Worm (Caenorhabditis elegans): ENCODE data around the gene T24H7.8.

Gene T24H7.8

ce11 chrII:6262222-6262621 lies 20.4 kb downstream of the T24H7.8 start, which contains the start of gene F13H8.12:
F13H8.12 (plus strand) TSS chrII:6262522.
- TF ChIP-seq gmeb-1 (tag; optimal IDR thresholded peaks at IDR 0.05) = no peak
- TF ChIP-seq ama-1 (optimal IDR thresholded peaks at IDR 0.05) = no peak
- no peak for TF ChIP-seq nhr-10 (tag; optimal IDR thresholded peaks at IDR 0.05)
- no peak for TF ChIP-seq lsy-2 (tag; optimal IDR thresholded peaks at IDR 0.05)
- no peak for TF ChIP-seq snpc-4 (tag; optimal IDR thresholded peaks at IDR 0.05)
- no peak for TF ChIP-seq egl-27 (tag; optimal IDR thresholded peaks at IDR 0.05)
- no peak for TF ChIP-seq crh-2 (tag; optimal IDR thresholded peaks at IDR 0.05)
- TF ChIP-seq alr-1 (tag; optimal IDR thresholded peaks at IDR 0.05) = no peak
- TF ChIP-seq sma-9 (GFP tag; optimal IDR thresholded peaks at IDR 0.05) = no peak
- no peak for TF ChIP-seq sma-9 (tag; optimal IDR thresholded peaks at IDR 0.05)
- TF ChIP-seq nhr-23 (tag; optimal IDR thresholded peaks at IDR 0.05) = no peak
- TF ChIP-seq zag-1 (tag; optimal IDR thresholded peaks at IDR 0.05) = no peak
- TF ChIP-seq elt-1 (tag; optimal IDR thresholded peaks at IDR 0.05) = no peak
- TF ChIP-seq nhr-25 (tag; optimal IDR thresholded peaks at IDR 0.05) = no peak
- no peak for TF ChIP-seq aly-2 (tag; optimal IDR thresholded peaks at IDR 0.05)
- no peak for TF ChIP-seq fos-1 (tag; optimal IDR thresholded peaks at IDR 0.05)
- TF ChIP-seq lin-11 (tag; optimal IDR thresholded peaks at IDR 0.05) = no peak
- TF ChIP-seq unc-39 (tag; optimal IDR thresholded peaks at IDR 0.05) = no peak
- TF ChIP-seq elt-3 (tag; optimal IDR thresholded peaks at IDR 0.05) = no peak
- no peak for TF ChIP-seq ZK546.5 (tag; optimal IDR thresholded peaks at IDR 0.05)

DNA sequence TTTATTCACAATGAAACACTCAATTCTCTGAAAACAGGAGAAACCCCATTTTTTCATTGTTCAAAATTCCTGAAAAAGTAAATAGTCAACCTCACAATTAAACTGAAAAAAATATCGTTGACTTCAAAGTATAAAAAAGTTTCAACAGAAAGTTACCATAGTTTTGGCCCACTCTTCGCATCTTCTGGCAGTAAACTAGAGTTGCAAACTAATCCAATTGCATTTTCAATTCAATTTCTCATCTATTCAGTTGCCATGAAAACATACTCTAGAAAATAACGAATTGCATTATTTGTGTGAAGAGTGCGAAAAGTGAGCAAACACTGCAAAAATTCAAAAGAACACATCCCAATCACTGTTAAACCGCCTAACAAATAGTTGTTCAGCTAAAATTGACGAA lies 21.8 kb downstream of the T24H7.8 start, which contains the start of gene F13H8.3:
TSS of gene F13H8.3 (plus strand) at position 301 of the 400 bp plus-strand sequence.
- TF ChIP-seq F13H6.1 (tag; optimal IDR thresholded peaks at IDR 0.05) (no peak), nhr-6 (tag; optimal IDR thresholded peaks at IDR 0.05) (no peak), nhr-21 (tag; optimal IDR thresholded peaks at IDR 0.05) (no peak), fos-1 (tag; optimal IDR thresholded peaks at IDR 0.05) (no peak), sma-9 (GFP tag; optimal IDR thresholded peaks at IDR 0.05) (no peak), sma-9 (tag; optimal IDR thresholded peaks at IDR 0.05) (no peak), nhr-11 (tag; optimal IDR thresholded peaks at IDR 0.05) (no peak), ztf-1 (GFP tag; conservative IDR thresholded peaks at IDR 0.05) (no peak), ceh-16 (tag; optimal IDR thresholded peaks at IDR 0.05) (no peak), aly-2 (tag; optimal IDR thresholded peaks at IDR 0.05) (no peak), lin-11 (tag; optimal IDR thresholded peaks at IDR 0.05) (no peak), nhr-23 (tag; optimal IDR thresholded peaks at IDR 0.05) (no peak), mab-5 (tag; optimal IDR thresholded peaks at IDR 0.05) (no peak), unc-39 (tag; optimal IDR thresholded peaks at IDR 0.05) (no peak)

ce11 chrII:6267983-6268382 lies 26.1 kb downstream of the T24H7.8 start, which contains the start of gene F13H8.8:
F13H8.8 (minus strand) TSS chrII:6268083.
- TF ChIP-seq nhr-23 (tag; optimal IDR thresholded peaks at IDR 0.05) = no peak
- no peak for TF ChIP-seq mdl-1 (tag; optimal IDR thresholded peaks at IDR 0.05)
- no peak for TF ChIP-seq zag-1 (tag; optimal IDR thresholded peaks at IDR 0.05)
- TF ChIP-seq lin-11 (tag; optimal IDR thresholded peaks at IDR 0.05) = no peak
- no peak for TF ChIP-seq R02D3.7 (tag; optimal IDR thresholded peaks at IDR 0.05)
- no peak for TF ChIP-seq nhr-21 (tag; optimal IDR thresholded peaks at IDR 0.05)
- no peak for TF ChIP-seq unc-39 (tag; optimal IDR thresholded peaks at IDR 0.05)
- TF ChIP-seq elt-1 (tag; optimal IDR thresholded peaks at IDR 0.05) = no peak
- no peak for TF ChIP-seq alr-1 (tag; optimal IDR thresholded peaks at IDR 0.05)
- TF ChIP-seq peb-1 (tag; optimal IDR thresholded peaks at IDR 0.05) = no peak
- TF ChIP-seq egl-27 (tag; optimal IDR thresholded peaks at IDR 0.05) = no peak
- no peak for TF ChIP-seq sem-4 (tag; optimal IDR thresholded peaks at IDR 0.05)
- no peak for TF ChIP-seq ceh-16 (tag; optimal IDR thresholded peaks at IDR 0.05)
- TF ChIP-seq nhr-6 (tag; optimal IDR thresholded peaks at IDR 0.05) = no peak
- no peak for TF ChIP-seq ama-1 (optimal IDR thresholded peaks at IDR 0.05)

DNA sequence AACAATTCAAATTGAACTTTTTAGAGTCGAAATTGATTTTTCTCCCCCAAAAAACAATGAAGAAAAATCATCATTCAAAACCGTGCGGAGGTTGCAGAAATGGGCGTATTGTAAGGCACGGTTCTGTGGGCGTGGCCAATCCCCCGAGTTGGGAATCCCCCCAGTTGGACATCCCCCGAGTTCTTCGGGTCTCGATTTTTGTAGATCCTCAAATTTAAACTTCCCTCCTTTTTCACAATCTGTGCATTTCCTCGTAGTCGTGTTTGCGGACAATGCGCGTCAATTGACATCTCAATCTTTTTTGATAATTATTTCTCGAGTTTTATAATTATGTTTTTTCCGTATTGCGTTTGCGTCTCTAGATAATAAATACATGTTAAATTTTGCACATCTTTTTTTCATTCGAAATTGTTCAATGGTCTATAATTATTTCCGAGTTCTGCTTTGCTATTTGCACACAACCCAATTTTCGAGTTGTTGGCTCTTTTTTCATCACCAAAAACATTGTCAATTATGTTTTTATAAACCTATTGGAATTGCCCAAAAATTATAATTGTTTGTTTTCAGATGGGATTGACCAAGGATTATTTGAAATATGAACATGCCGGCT lies 28.1 kb downstream of the T24H7.8 start, which contains the start of gene F13H8.2:
TSS of gene F13H8.2 (plus strand) at position 560 of the 610 bp plus-strand sequence.
- TF ChIP-seq peb-1 (tag; optimal IDR thresholded peaks at IDR 0.05) (no peak), Y55F3AM.14 (GFP tag; optimal IDR thresholded peaks at IDR 0.05) (no peak), blmp-1 (tag; optimal IDR thresholded peaks at IDR 0.05; ENCODE audit: insufficient read depth) (peak; percentile 5), C34F6.9 (tag; optimal IDR thresholded peaks at IDR 0.05) (peak; percentile 79), sma-3 (GFP tag; optimal IDR thresholded peaks at IDR 0.05) (peak; percentile 83), sem-4 (tag; optimal IDR thresholded peaks at IDR 0.05) (peak; percentile 52), nhr-25 (tag; optimal IDR thresholded peaks at IDR 0.05) (no peak), F13H6.1 (tag; optimal IDR thresholded peaks at IDR 0.05) (peak; percentile 82), zag-1 (tag; optimal IDR thresholded peaks at IDR 0.05) (peak; percentile 12), aly-2 (tag; optimal IDR thresholded peaks at IDR 0.05) (no peak), elt-1 (tag; optimal IDR thresholded peaks at IDR 0.05) (no peak), ceh-82 (tag; optimal IDR thresholded peaks at IDR 0.05) (no peak), alr-1 (tag; optimal IDR thresholded peaks at IDR 0.05) (no peak), dmd-4 (tag; optimal IDR thresholded peaks at IDR 0.05) (no peak), ztf-1 (GFP tag; conservative IDR thresholded peaks at IDR 0.05) (no peak), nhr-21 (tag; optimal IDR thresholded peaks at IDR 0.05) (peak; percentile 47), ceh-16 (tag; optimal IDR thresholded peaks at IDR 0.05) (no peak), nhr-129 (tag; optimal IDR thresholded peaks at IDR 0.05) (peak; percentile 70), ztf-11 (tag; optimal IDR thresholded peaks at IDR 0.05) (no peak), lin-39 (tag; optimal IDR thresholded peaks at IDR 0.05) (no peak), nhr-23 (tag; optimal IDR thresholded peaks at IDR 0.05) (no peak), mab-5 (tag; optimal IDR thresholded peaks at IDR 0.05) (peak; percentile 71), nhr-10 (tag; optimal IDR thresholded peaks at IDR 0.05) (no peak), unc-55 (GFP tag; optimal IDR thresholded peaks at IDR 0.05) (peak; percentile 78), mbf-1 (tag; optimal IDR thresholded peaks at IDR 0.05) (no peak), sma-9 (GFP tag; optimal IDR thresholded peaks at IDR 0.05) (peak; percentile 87), sma-9 (tag; optimal IDR thresholded peaks at IDR 0.05) (no peak), nhr-12 (tag; optimal IDR thresholded peaks at IDR 0.05) (no peak), crh-2 (tag; optimal IDR thresholded peaks at IDR 0.05) (peak; percentile 77), ztf-4 (tag; optimal IDR thresholded peaks at IDR 0.05) (no peak)

All from whole organism, L2 larva.